Worm (Caenorhabditis elegans) whole organism, young adult: ENCODE data around the gene gei-15.
A peak's percentile ranks its signal among the peaks of the same experiment; 100 is the strongest.

Experiments
- F10E7.11 ChIP-seq: sonication (generic microtip); optimal IDR thresholded peaks from 2 replicates; lab custom pipeline; 2017; ENCODE audit warnings: mild to moderate bottlenecking, missing genetic modification characterization, moderate library complexity, missing compliant biosample characterization
- F39B2.1 ChIP-seq: fragments of 200-800 bp; sonication (Bioruptor generic); IDR thresholded peaks from 2 replicates; pipeline ENCODE4 v1.3.6; 2022; ENCODE audit warnings: missing genetic modification reagents, missing genetic modification characterization, missing compliant biosample characterization
- F52B5.7 ChIP-seq: sonication (generic microtip); optimal IDR thresholded peaks from 2 replicates; lab custom pipeline; 2016; ENCODE audit warnings: mild to moderate bottlenecking, missing genetic modification characterization, missing compliant biosample characterization
- Y67H2A.10 ChIP-seq: fragments of 200-800 bp; sonication (Bioruptor generic); conservative IDR thresholded peaks from 2 replicates; pipeline ENCODE4 v1.3.6; 2022; ENCODE audit warnings: missing genetic modification reagents, missing genetic modification characterization, missing compliant biosample characterization
- ZK185.1 ChIP-seq: sonication (generic microtip); optimal IDR thresholded peaks from 2 replicates; lab custom pipeline; 2016; ENCODE audit warnings: mild to moderate bottlenecking, missing genetic modification characterization, missing compliant biosample characterization; ENCODE audit not compliant: poor library complexity, severe bottlenecking
- akir-1 ChIP-seq: fragments of 200-800 bp; sonication (Bioruptor generic); optimal IDR thresholded peaks from 2 replicates; lab custom pipeline; 2018; ENCODE audit warnings: mild to moderate bottlenecking, missing genetic modification characterization, moderate library complexity, missing compliant biosample characterization
- aptf-3 ChIP-seq: fragments of 200-800 bp; sonication (Bioruptor generic); IDR thresholded peaks from 2 replicates; pipeline ENCODE4 v1.3.6; 2022; ENCODE audit warnings: missing genetic modification characterization, missing compliant biosample characterization
- atf-7 ChIP-seq: sonication (generic microtip); optimal IDR thresholded peaks from 2 replicates; lab custom pipeline; 2017; ENCODE audit warnings: mild to moderate bottlenecking, missing genetic modification characterization, missing compliant biosample characterization
- bed-1 ChIP-seq: fragments of 200-800 bp; sonication (Bioruptor generic); IDR thresholded peaks from 2 replicates; pipeline ENCODE4 v1.3.6; 2022; ENCODE audit warnings: missing genetic modification reagents, missing genetic modification characterization, missing compliant biosample characterization
- cebp-1 ChIP-seq, 2 experiments: fragments of 200-800 bp in 1 of 2; sonication (Bioruptor generic) in 1 of 2; sonication (generic microtip) in 1 of 2; IDR thresholded peaks in 1 of 2; optimal IDR thresholded peaks in 1 of 2; 2 replicates each; pipeline versions ENCODE4 v1.3.6 to Lab custom; 2017 to 2022; ENCODE audit warnings: missing compliant biosample characterization in 2 of 2, missing genetic modification characterization in 2 of 2, mild to moderate bottlenecking in 1 of 2, missing genetic modification reagents in 1 of 2, moderate library complexity in 1 of 2
- cebp-2 ChIP-seq: fragments of 200-800 bp; sonication (Bioruptor generic); IDR thresholded peaks from 2 replicates; pipeline ENCODE4 v1.3.6; 2022; ENCODE audit warnings: missing genetic modification characterization, missing compliant biosample characterization
- ceh-40 ChIP-seq: fragments of 200-800 bp; sonication (Bioruptor generic); IDR thresholded peaks from 2 replicates; pipeline ENCODE4 v1.3.6; 2022; ENCODE audit warnings: missing genetic modification characterization, missing compliant biosample characterization
- dox-1 ChIP-seq: fragments of 200-800 bp; sonication (Bioruptor generic); IDR thresholded peaks from 2 replicates; pipeline ENCODE4 v1.3.6; 2022; ENCODE audit warnings: missing genetic modification reagents, missing genetic modification characterization, missing compliant biosample characterization
- dpl-1 ChIP-seq: fragments of 150-350 bp; optimal IDR thresholded peaks from 2 replicates; lab custom pipeline; 2014; ENCODE audit warnings: missing biosample characterization, missing genetic modification reagents, missing genetic modification characterization
- ekl-4 ChIP-seq: fragments of 200-800 bp; sonication (Bioruptor generic); IDR thresholded peaks from 2 replicates; pipeline ENCODE4 v1.3.6; 2022; ENCODE audit warnings: missing genetic modification reagents, missing genetic modification characterization, missing compliant biosample characterization
- ets-4 ChIP-seq: fragments of 200-800 bp; sonication (Bioruptor generic); optimal IDR thresholded peaks from 2 replicates; lab custom pipeline; 2018; ENCODE audit warnings: mild to moderate bottlenecking, missing genetic modification characterization, missing compliant biosample characterization
- gei-17 ChIP-seq: fragments of 200-800 bp; sonication (Bioruptor generic); optimal IDR thresholded peaks from 2 replicates; lab custom pipeline; 2018; ENCODE audit warnings: mild to moderate bottlenecking, missing genetic modification characterization, missing compliant biosample characterization
- hlh-12 ChIP-seq: sonication (generic microtip); optimal IDR thresholded peaks from 2 replicates; lab custom pipeline; 2016; ENCODE audit warnings: missing genetic modification characterization, missing compliant biosample characterization
- hrde-1 ChIP-seq: sonication (generic microtip); optimal IDR thresholded peaks from 2 replicates; lab custom pipeline; 2016; ENCODE audit warnings: missing genetic modification characterization, mild to moderate bottlenecking, missing compliant biosample characterization, moderate library complexity, missing genotype, missing genetic modification reagents, borderline replicate concordance
- lag-1 ChIP-seq: fragments of 200-800 bp; sonication (Bioruptor generic); IDR thresholded peaks from 2 replicates; pipeline ENCODE4 v1.3.6; 2022; ENCODE audit warnings: missing genetic modification reagents, missing genetic modification characterization, missing compliant biosample characterization
- let-526 ChIP-seq: fragments of 200-800 bp; sonication (Bioruptor generic); IDR thresholded peaks from 2 replicates; pipeline ENCODE4 v1.3.6; 2022; ENCODE audit warnings: missing genetic modification reagents, missing genetic modification characterization, missing compliant biosample characterization
- lin-26 ChIP-seq: fragments of 200-800 bp; sonication (Bioruptor generic); IDR thresholded peaks from 2 replicates; pipeline ENCODE4 v1.3.6; 2022; ENCODE audit warnings: missing genetic modification reagents, missing genetic modification characterization, missing compliant biosample characterization
- lin-54 ChIP-seq: fragments of 200-800 bp; sonication (Bioruptor generic); optimal IDR thresholded peaks from 2 replicates; lab custom pipeline; 2018; ENCODE audit warnings: mild to moderate bottlenecking, missing genetic modification characterization, missing compliant biosample characterization
- madf-3 ChIP-seq: fragments of 200-800 bp; sonication (Bioruptor generic); IDR thresholded peaks from 2 replicates; pipeline ENCODE4 v1.3.6; 2022; ENCODE audit warnings: missing genetic modification reagents, missing genetic modification characterization, missing compliant biosample characterization
- mel-28 ChIP-seq: sonication (generic microtip); optimal IDR thresholded peaks from 2 replicates; lab custom pipeline; 2016; ENCODE audit warnings: borderline replicate concordance, mild to moderate bottlenecking, missing genetic modification characterization, missing compliant biosample characterization
- nfyb-1 ChIP-seq: fragments of 200-800 bp; sonication (Bioruptor generic); IDR thresholded peaks from 2 replicates; pipeline ENCODE4 v1.3.6; 2022; ENCODE audit warnings: missing genetic modification reagents, missing genetic modification characterization, missing compliant biosample characterization
- nhr-179 ChIP-seq: sonication (generic microtip); optimal IDR thresholded peaks from 2 replicates; lab custom pipeline; 2016; ENCODE audit warnings: mild to moderate bottlenecking, missing genetic modification characterization, missing compliant biosample characterization
- nhr-80 ChIP-seq: sonication (generic microtip); optimal IDR thresholded peaks from 2 replicates; lab custom pipeline; 2016; ENCODE audit warnings: missing genetic modification characterization, missing compliant biosample characterization
- rec-8 ChIP-seq, 2 experiments: sonication (generic microtip); optimal IDR thresholded peaks; 2 replicates each; lab custom pipeline; 2016; ENCODE audit warnings: mild to moderate bottlenecking in 2 of 2, missing genetic modification characterization in 2 of 2, missing genetic modification reagents in 2 of 2, missing genotype in 2 of 2, missing biosample characterization in 1 of 2, missing compliant biosample characterization in 1 of 2, moderate library complexity in 1 of 2
- sdz-38 ChIP-seq: sonication (generic microtip); optimal IDR thresholded peaks from 2 replicates; lab custom pipeline; 2016; ENCODE audit warnings: missing genotype, missing genetic modification characterization, missing compliant biosample characterization
- tbp1 ChIP-seq: fragments of 200-800 bp; sonication (Bioruptor generic); optimal IDR thresholded peaks from 2 replicates; lab custom pipeline; 2018; ENCODE audit warnings: mild to moderate bottlenecking, missing genetic modification characterization, missing compliant biosample characterization
- unc-62 ChIP-seq: fragments of 150-350 bp; optimal IDR thresholded peaks from 2 replicates; lab custom pipeline; 2014; ENCODE audit warnings: missing biosample characterization, missing genetic modification reagents, missing genetic modification characterization
- ztf-26 ChIP-seq: sonication (generic microtip); optimal IDR thresholded peaks from 2 replicates; lab custom pipeline; 2017; ENCODE audit warnings: missing genetic modification characterization, missing compliant biosample characterization
- ztf-6 ChIP-seq: fragments of 200-800 bp; sonication (Bioruptor generic); IDR thresholded peaks from 2 replicates; pipeline ENCODE4 v1.3.6; 2022; ENCODE audit warnings: missing genetic modification reagents, missing genetic modification characterization, missing compliant biosample characterization

Gene gei-15

DNA sequence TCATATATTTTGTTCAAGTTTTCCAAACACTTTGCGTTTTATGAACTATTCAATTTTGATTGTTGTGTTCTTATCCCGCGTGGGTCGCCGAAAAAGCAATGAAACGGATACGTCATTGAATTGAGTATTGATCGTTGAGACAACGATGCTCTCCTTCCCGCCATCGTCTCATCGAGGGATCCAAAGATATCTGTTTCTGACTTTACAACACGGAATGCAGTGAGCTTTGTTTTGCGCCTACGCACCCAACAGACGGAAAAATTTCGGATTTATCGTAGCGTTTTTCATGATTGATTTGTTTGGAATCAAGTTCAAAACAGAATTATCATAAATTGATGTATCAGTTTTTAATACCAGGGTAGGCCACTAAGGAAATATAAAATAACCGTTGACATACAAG, 516 bp downstream of the gei-15 start:
- TF ChIP-seq bed-1 (GFP tag; lab: Robert Waterston, UW) (no peak), F39B2.1 (GFP tag; lab: Robert Waterston, UW) (no peak), lin-26 (GFP tag; lab: Robert Waterston, UW) (no peak), F52B5.7 (tag; lab: Kevin White, UChicago) (no peak), gei-17 (GFP tag; lab: Kevin White, UChicago) (no peak), hlh-12 (tag; lab: Kevin White, UChicago) (no peak), madf-3 (GFP tag; lab: Robert Waterston, UW) (no peak), ceh-40 (GFP tag; lab: Robert Waterston, UW) (no peak), lin-54 (GFP tag; lab: Kevin White, UChicago) (no peak)
- TF ChIP-seq, all 124 proteins: peak for 0

DNA sequence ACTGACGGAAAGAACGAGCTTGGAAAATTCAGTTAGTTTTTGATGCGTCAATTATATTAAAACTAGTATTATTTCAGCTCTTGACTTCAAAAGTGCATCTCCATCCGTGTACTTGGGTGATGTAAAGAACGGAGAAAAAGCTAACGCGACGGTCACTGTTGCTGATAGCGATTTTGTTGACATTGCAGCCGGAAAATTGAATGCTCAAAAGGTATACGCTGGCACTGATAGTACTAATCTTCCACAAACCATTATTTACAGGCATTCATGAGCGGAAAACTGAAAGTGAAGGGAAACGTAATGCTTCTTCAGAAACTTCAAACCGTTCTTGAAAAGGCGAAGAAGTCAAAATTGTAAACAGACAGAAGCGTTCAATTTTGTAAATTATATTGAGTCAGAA, 3.4 kb downstream of the gei-15 start:
- TF ChIP-seq cebp-2 (no peak), nhr-80 (peak; percentile 52)

ce11 chrX:6819135-6819534, 3.9 kb downstream of the gei-15 start:
- no peak for TF ChIP-seq F52B5.7 (tag; lab: Kevin White, UChicago)
- TF ChIP-seq hrde-1: no peak
- no peak for TF ChIP-seq ceh-40 (GFP tag; lab: Robert Waterston, UW)
- TF ChIP-seq let-526 (GFP tag; lab: Robert Waterston, UW): no peak
- TF ChIP-seq mel-28 (tag; lab: Kevin White, UChicago): no peak
- no peak for TF ChIP-seq dox-1 (GFP tag; lab: Robert Waterston, UW)
- TF ChIP-seq ekl-4 (GFP tag; lab: Robert Waterston, UW): no peak
- no peak for TF ChIP-seq aptf-3 (GFP tag; lab: Robert Waterston, UW)
- no peak for TF ChIP-seq ztf-6 (GFP tag; lab: Robert Waterston, UW)
- TF ChIP-seq lag-1 (GFP tag; lab: Robert Waterston, UW): no peak

ce11 chrX:6818036-6818488, 5.0 kb downstream of the gei-15 start, which contains the start of gene dhs-28:
Gene dhs-28 (plus strand): TSS chrX:6818438.
- TF ChIP-seq lin-54 (GFP tag; lab: Kevin White, UChicago): no peak
- no peak for TF ChIP-seq F10E7.11
- peak; percentile 23 for TF ChIP-seq tbp1
- peak; percentile 6 for TF ChIP-seq unc-62 (GFP tag; lab: Kevin White, UChicago)
- no peak for TF ChIP-seq ets-4 (GFP tag; lab: Kevin White, UChicago)
- TF ChIP-seq nhr-179 (tag; lab: Kevin White, UChicago): no peak
- TF ChIP-seq sdz-38: no peak
- no peak for TF ChIP-seq Y67H2A.10 (GFP tag; lab: Robert Waterston, UW)
- no peak for TF ChIP-seq cebp-1 (GFP tag; IDR thresholded peaks at IDR 0.05; lab: Robert Waterston, UW)
- peak; percentile 27 for TF ChIP-seq cebp-1 (tag; optimal IDR thresholded peaks at IDR 0.05; lab: Kevin White, UChicago)
- TF ChIP-seq ZK185.1 (tag; lab: Kevin White, UChicago): no peak
- no peak for TF ChIP-seq lag-1 (GFP tag; lab: Robert Waterston, UW)
- TF ChIP-seq dox-1 (GFP tag; lab: Robert Waterston, UW): no peak
- TF ChIP-seq mel-28 (tag; lab: Kevin White, UChicago): no peak
- TF ChIP-seq nhr-80: peak; percentile 85
- no peak for TF ChIP-seq rec-8 (tag; optimal IDR thresholded peaks at IDR 0.05; lab: Kevin White, UChicago)
- no peak for TF ChIP-seq ztf-26 (tag; lab: Kevin White, UChicago)
- no peak for TF ChIP-seq dpl-1 (GFP tag; lab: Kevin White, UChicago)

DNA sequence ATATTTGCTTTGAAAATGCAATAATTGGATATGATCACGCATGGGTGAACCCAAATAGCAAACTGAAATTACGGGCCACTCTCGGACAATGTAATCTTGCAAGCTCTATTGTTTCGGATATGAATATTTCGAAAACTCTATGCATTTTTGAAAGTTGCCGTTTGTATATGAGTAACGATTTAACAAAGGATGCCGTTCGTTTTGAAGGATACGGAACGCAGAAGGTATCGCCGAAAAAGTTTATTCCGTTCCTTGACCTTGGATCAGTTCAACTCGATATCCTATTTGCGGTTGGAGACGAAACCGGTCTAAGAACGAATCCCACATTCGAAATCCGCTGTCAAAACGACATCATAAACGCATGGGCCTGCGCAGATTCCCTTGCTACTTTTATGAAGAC, 10.0 kb downstream of the gei-15 start:
- TF ChIP-seq akir-1 (no peak), nfyb-1 (GFP tag; lab: Robert Waterston, UW) (no peak), atf-7 (tag; lab: Kevin White, UChicago) (no peak)
